Worm (Caenorhabditis elegans) whole organism, L1 larva: ENCODE results near the gene cka-1.

Source experiments
- C04F5.9 ChIP-seq: sonication (generic microtip); optimal IDR thresholded peaks from 2 replicates; lab custom pipeline; 2016; ENCODE audit warnings: missing genetic modification characterization, missing compliant biosample characterization
- C16A3.4 ChIP-seq: fragments of 150-350 bp; optimal IDR thresholded peaks from 2 replicates; lab custom pipeline; 2014; ENCODE audit warnings: missing biosample characterization, missing genetic modification characterization
- C34B4.2 ChIP-seq: sonication (generic microtip); optimal IDR thresholded peaks from 2 replicates; lab custom pipeline; 2017; ENCODE audit warnings: mild to moderate bottlenecking, missing genetic modification characterization, missing compliant biosample characterization
- F16B12.6 ChIP-seq: fragments of 150-350 bp; optimal IDR thresholded peaks from 2 replicates; lab custom pipeline; 2014; ENCODE audit warnings: missing biosample characterization, missing genetic modification characterization
- Y116A8C.19 ChIP-seq: sonication (generic microtip); optimal IDR thresholded peaks from 2 replicates; lab custom pipeline; 2016; ENCODE audit warnings: missing compliant biosample characterization, missing genetic modification characterization, borderline replicate concordance
- aha-1 ChIP-seq: fragments of 150-350 bp; optimal IDR thresholded peaks from 2 replicates; lab custom pipeline; 2014; ENCODE audit warnings: missing biosample characterization, missing genetic modification characterization
- aly-2 ChIP-seq: fragments of 150-350 bp; optimal IDR thresholded peaks from 2 replicates; lab custom pipeline; 2014; ENCODE audit warnings: missing biosample characterization, missing genetic modification characterization
- ama-1 ChIP-seq: fragments of 150-350 bp; optimal IDR thresholded peaks from 2 replicates; lab custom pipeline; 2014
- ceh-8 ChIP-seq: fragments of 200-800 bp; sonication (Bioruptor generic); optimal IDR thresholded peaks from 2 replicates; lab custom pipeline; 2018; ENCODE audit warnings: mild to moderate bottlenecking, missing genetic modification characterization, moderate library complexity, missing compliant biosample characterization
- ceh-90 ChIP-seq: sonication (generic microtip); optimal IDR thresholded peaks from 2 replicates; lab custom pipeline; 2016; ENCODE audit warnings: missing genetic modification characterization, missing compliant biosample characterization
- dpl-1 ChIP-seq, 3 experiments: fragments of 150-350 bp in 2 of 3; sonication (generic microtip) in 1 of 3; optimal IDR thresholded peaks; 2 replicates each; lab custom pipeline; 2014 to 2017; ENCODE audit warnings: missing biosample characterization in 3 of 3, missing genetic modification characterization in 3 of 3, missing genetic modification reagents in 3 of 3
- efl-3 ChIP-seq: fragments of 200-800 bp; sonication (Bioruptor generic); optimal IDR thresholded peaks from 2 replicates; lab custom pipeline; 2018; ENCODE audit warnings: mild to moderate bottlenecking, missing genetic modification characterization, missing compliant biosample characterization
- egl-13 ChIP-seq: sonication (generic microtip); optimal IDR thresholded peaks from 2 replicates; lab custom pipeline; 2016; ENCODE audit warnings: missing genotype, missing genetic modification reagents, missing genetic modification characterization, missing compliant biosample characterization
- elt-2 ChIP-seq: sonication (generic microtip); optimal IDR thresholded peaks from 2 replicates; lab custom pipeline; 2016; ENCODE audit warnings: missing genetic modification characterization, mild to moderate bottlenecking, inconsistent platforms, missing compliant biosample characterization, missing genetic modification reagents
- elt-3 ChIP-seq, 6 experiments: fragments of 150-350 bp in 1 of 6; sonication (generic microtip); optimal IDR thresholded peaks; 2 replicates each; lab custom pipeline; 2017 to 2018; ENCODE audit warnings: missing biosample characterization in 6 of 6, missing genetic modification characterization in 6 of 6, inconsistent platforms in 1 of 6
- ets-5 ChIP-seq: fragments of 200-800 bp; sonication (Bioruptor generic); IDR thresholded peaks from 2 replicates; pipeline ENCODE4 v1.3.6; 2022; ENCODE audit warnings: missing genetic modification characterization, missing compliant biosample characterization
- fkh-4 ChIP-seq: sonication (generic microtip); optimal IDR thresholded peaks from 2 replicates; lab custom pipeline; 2016; ENCODE audit warnings: missing compliant biosample characterization, missing genetic modification characterization, borderline replicate concordance
- fos-1 ChIP-seq: fragments of 150-350 bp; optimal IDR thresholded peaks from 2 replicates; lab custom pipeline; 2014; ENCODE audit warnings: missing biosample characterization, missing genetic modification characterization
- hlh-17 ChIP-seq: fragments of 200-800 bp; sonication (Bioruptor generic); optimal IDR thresholded peaks from 2 replicates; lab custom pipeline; 2018; ENCODE audit warnings: missing genetic modification characterization, mild to moderate bottlenecking, missing compliant biosample characterization, moderate library complexity, borderline replicate concordance
- hlh-4 ChIP-seq: sonication (generic microtip); optimal IDR thresholded peaks from 2 replicates; lab custom pipeline; 2016; ENCODE audit warnings: mild to moderate bottlenecking, missing genetic modification characterization, missing compliant biosample characterization
- hpl-2 ChIP-seq: fragments of 150-350 bp; optimal IDR thresholded peaks from 2 replicates; lab custom pipeline; 2014; ENCODE audit warnings: missing biosample characterization, missing genetic modification reagents, missing genetic modification characterization
- irx-1 ChIP-seq: sonication (generic microtip); optimal IDR thresholded peaks from 2 replicates; lab custom pipeline; 2016; ENCODE audit warnings: missing genetic modification characterization, missing compliant biosample characterization
- isw-1 ChIP-seq: fragments of 200-800 bp; sonication (Bioruptor generic); IDR thresholded peaks from 2 replicates; pipeline ENCODE4 v1.3.6; 2022; ENCODE audit warnings: missing genetic modification characterization, missing compliant biosample characterization
- lin-13 ChIP-seq: fragments of 150-350 bp; optimal IDR thresholded peaks from 2 replicates; lab custom pipeline; 2014; ENCODE audit warnings: missing biosample characterization, missing genetic modification reagents, missing genetic modification characterization
- lin-15B ChIP-seq: fragments of 150-350 bp; sonication (generic microtip); optimal IDR thresholded peaks from 3 replicates; lab custom pipeline; 2014; ENCODE audit warnings: missing biosample characterization, missing genetic modification characterization
- lir-3 ChIP-seq: sonication (generic microtip); optimal IDR thresholded peaks from 2 replicates; lab custom pipeline; 2016; ENCODE audit warnings: mild to moderate bottlenecking, missing genetic modification characterization, moderate library complexity, missing compliant biosample characterization; ENCODE audit not compliant: poor library complexity
- lsy-2 ChIP-seq, 2 experiments: fragments of 150-350 bp; optimal IDR thresholded peaks; 2 replicates each; lab custom pipeline; 2014; ENCODE audit warnings: missing biosample characterization in 2 of 2, missing genetic modification characterization in 2 of 2
- mab-9 ChIP-seq: fragments of 200-800 bp; sonication (Bioruptor generic); IDR thresholded peaks from 2 replicates; pipeline ENCODE4 v1.3.6; 2022; ENCODE audit warnings: missing genetic modification reagents, missing genetic modification characterization, missing compliant biosample characterization
- mdl-1 ChIP-seq, 2 experiments: fragments of 150-350 bp; optimal IDR thresholded peaks; 2 replicates each; lab custom pipeline; 2014 to 2017; ENCODE audit warnings: missing biosample characterization in 2 of 2, missing genetic modification characterization in 2 of 2, inconsistent platforms in 1 of 2
- mef-2 ChIP-seq: fragments of 150-350 bp; optimal IDR thresholded peaks from 2 replicates; lab custom pipeline; 2014; ENCODE audit warnings: missing biosample characterization, missing genetic modification characterization
- nhr-12 ChIP-seq: sonication (generic microtip); optimal IDR thresholded peaks from 2 replicates; lab custom pipeline; 2017; ENCODE audit warnings: missing biosample characterization, missing genetic modification characterization
- nhr-19 ChIP-seq: fragments of 200-800 bp; sonication (Bioruptor generic); conservative IDR thresholded peaks from 2 replicates; pipeline ENCODE4 v1.3.6; 2022; ENCODE audit warnings: missing genetic modification characterization, missing compliant biosample characterization
- nhr-20 ChIP-seq: sonication (generic microtip); optimal IDR thresholded peaks from 2 replicates; lab custom pipeline; 2016; ENCODE audit warnings: mild to moderate bottlenecking, missing genetic modification characterization, missing compliant biosample characterization
- nhr-237 ChIP-seq: fragments of 150-350 bp; optimal IDR thresholded peaks from 2 replicates; lab custom pipeline; 2014; ENCODE audit warnings: missing biosample characterization, missing genetic modification characterization
- nhr-76 ChIP-seq: sonication (generic microtip); optimal IDR thresholded peaks from 2 replicates; lab custom pipeline; 2017; ENCODE audit warnings: missing biosample characterization, missing genetic modification characterization
- nhr-77 ChIP-seq: fragments of 150-350 bp; optimal IDR thresholded peaks from 2 replicates; lab custom pipeline; 2014; ENCODE audit warnings: missing biosample characterization, missing genetic modification characterization
- nhr-85 ChIP-seq: sonication (generic microtip); peaks from one replicate; lab custom pipeline; 2016; ENCODE audit warnings: missing genetic modification characterization, inconsistent platforms, missing compliant biosample characterization
- pag-3 ChIP-seq: sonication (generic microtip); optimal IDR thresholded peaks from 2 replicates; lab custom pipeline; 2017; ENCODE audit warnings: missing genetic modification characterization, mild to moderate bottlenecking, missing compliant biosample characterization, antibody characterized with exemption, borderline replicate concordance; ENCODE audit not compliant: insufficient read depth
- pqm-1 ChIP-seq: sonication (generic microtip); optimal IDR thresholded peaks from 3 replicates; lab custom pipeline; 2017; ENCODE audit warnings: missing biosample characterization, missing genetic modification characterization
- skn-1 ChIP-seq: fragments of 150-350 bp; optimal IDR thresholded peaks from 2 replicates; lab custom pipeline; 2014; ENCODE audit warnings: missing biosample characterization, missing genetic modification characterization
- snpc-4 ChIP-seq: fragments of 150-350 bp; optimal IDR thresholded peaks from 2 replicates; lab custom pipeline; 2014; ENCODE audit warnings: missing biosample characterization, missing genetic modification characterization
- snu-23 ChIP-seq: sonication (generic microtip); optimal IDR thresholded peaks from 2 replicates; lab custom pipeline; 2016; ENCODE audit warnings: missing genetic modification characterization, missing compliant biosample characterization
- sox-4 ChIP-seq: sonication (generic microtip); optimal IDR thresholded peaks from 2 replicates; lab custom pipeline; 2016; ENCODE audit warnings: missing genetic modification characterization, missing compliant biosample characterization
- sptf-1 ChIP-seq: fragments of 150-350 bp; optimal IDR thresholded peaks from 2 replicates; lab custom pipeline; 2014; ENCODE audit warnings: missing biosample characterization, missing genetic modification characterization
- tbx-2 ChIP-seq: sonication (generic microtip); optimal IDR thresholded peaks from 2 replicates; lab custom pipeline; 2016; ENCODE audit warnings: missing genetic modification characterization, missing compliant biosample characterization
- unc-130 ChIP-seq: fragments of 150-350 bp; optimal IDR thresholded peaks from 2 replicates; lab custom pipeline; 2017; ENCODE audit warnings: missing biosample characterization, missing genetic modification characterization, inconsistent platforms
- unc-62 ChIP-seq: fragments of 150-350 bp; optimal IDR thresholded peaks from 2 replicates; lab custom pipeline; 2014; ENCODE audit warnings: missing biosample characterization, missing genetic modification reagents, missing genetic modification characterization
- unc-86 ChIP-seq: sonication (generic microtip); optimal IDR thresholded peaks from 2 replicates; lab custom pipeline; 2016; ENCODE audit warnings: missing genetic modification characterization, missing compliant biosample characterization
- unc-98 ChIP-seq: fragments of 200-800 bp; sonication (Bioruptor generic); IDR thresholded peaks from 2 replicates; pipeline ENCODE4 v1.3.6; 2022; ENCODE audit warnings: missing genetic modification characterization, missing compliant biosample characterization
- vab-15 ChIP-seq: sonication (generic microtip); optimal IDR thresholded peaks from 2 replicates; lab custom pipeline; 2017; ENCODE audit warnings: missing genotype, mild to moderate bottlenecking, missing genetic modification characterization, missing compliant biosample characterization
- xbp-1 ChIP-seq: sonication (generic microtip); optimal IDR thresholded peaks from 2 replicates; lab custom pipeline; 2016; ENCODE audit warnings: missing genetic modification characterization, missing compliant biosample characterization
- zag-1 ChIP-seq: fragments of 150-350 bp; optimal IDR thresholded peaks from 2 replicates; lab custom pipeline; 2014; ENCODE audit warnings: missing biosample characterization, missing genetic modification characterization
- ztf-11 ChIP-seq, 2 experiments: sonication (generic microtip); optimal IDR thresholded peaks; 2 replicates each; lab custom pipeline; 2016 to 2017; ENCODE audit warnings: missing genetic modification characterization in 2 of 2, missing biosample characterization in 1 of 2, missing compliant biosample characterization in 1 of 2
- ztf-4 ChIP-seq: fragments of 150-350 bp; optimal IDR thresholded peaks from 2 replicates; lab custom pipeline; 2014; ENCODE audit warnings: missing biosample characterization, missing genetic modification characterization

cka-1 gene

ce11 chrIV:9777535-9777934 is 40.1 kb upstream of the cka-1 start, which contains the start of gene sna-2 (continued):
- TF ChIP-seq elt-2 (tag; lab: Kevin White, UChicago) (no peak), C34B4.2 (tag; lab: Kevin White, UChicago) (no peak), egl-13 (tag; lab: Kevin White, UChicago) (no peak), hpl-2 (no peak), mdl-1 (tag; optimal IDR thresholded peaks at IDR 0.05; lab: Kevin White, UChicago) (no peak), aly-2 (tag; lab: Kevin White, UChicago) (no peak), nhr-237 (no peak), C04F5.9 (tag; lab: Kevin White, UChicago) (no peak), ama-1 (no peak), efl-3 (GFP tag; lab: Kevin White, UChicago) (no peak), fos-1 (tag; lab: Kevin White, UChicago) (peak; percentile 30), xbp-1 (tag; lab: Kevin White, UChicago) (peak; percentile 49), unc-62 (GFP tag; lab: Kevin White, UChicago) (no peak), fkh-4 (tag; lab: Kevin White, UChicago) (peak; percentile 4), ztf-11 (tag; optimal IDR thresholded peaks at IDR 0.05; lab: Kevin White, UChicago) (peak in 1 of 2 experiments; percentile 43), lir-3 (peak; percentile 83), mab-9 (GFP tag; lab: Robert Waterston, UW) (no peak), nhr-76 (tag; lab: Kevin White, UChicago) (no peak), ceh-90 (tag; lab: Kevin White, UChicago) (peak; percentile 80), nhr-85 (tag; lab: Kevin White, UChicago) (peak; percentile 79), nhr-19 (no peak), hlh-17 (GFP tag; lab: Kevin White, UChicago) (no peak), unc-86 (tag; lab: Kevin White, UChicago) (no peak), hlh-4 (tag; lab: Kevin White, UChicago) (no peak), mef-2 (no peak), vab-15 (no peak), zag-1 (tag; lab: Kevin White, UChicago) (no peak), ets-5 (GFP tag; lab: Robert Waterston, UW) (no peak), irx-1 (tag; lab: Kevin White, UChicago) (peak; percentile 51), unc-130 (tag; lab: Kevin White, UChicago) (no peak), pag-3 (tag; lab: Kevin White, UChicago) (no peak), skn-1 (tag; lab: Kevin White, UChicago) (peak; percentile 72), snpc-4 (tag; lab: Kevin White, UChicago) (peak; percentile 34), unc-98 (no peak), pqm-1 (tag; lab: Kevin White, UChicago) (no peak), sptf-1 (tag; lab: Kevin White, UChicago) (no peak), elt-3 (tag; optimal IDR thresholded peaks at IDR 0.05; lab: Kevin White, UChicago) (peak in 2 of 6 experiments; percentile 32 to 33), lsy-2 (tag; optimal IDR thresholded peaks at IDR 0.05; lab: Kevin White, UChicago) (peak; percentile 29 to 80), nhr-20 (tag; lab: Kevin White, UChicago) (peak; percentile 47), ztf-4 (tag; lab: Kevin White, UChicago) (no peak), F16B12.6 (tag; lab: Kevin White, UChicago) (no peak), nhr-77 (no peak), tbx-2 (tag; lab: Kevin White, UChicago) (peak; percentile 54), snu-23 (peak; percentile 37), Y116A8C.19 (tag; lab: Kevin White, UChicago) (no peak), ceh-8 (GFP tag; lab: Kevin White, UChicago) (no peak), dpl-1 (GFP tag; optimal IDR thresholded peaks at IDR 0.05; lab: Kevin White, UChicago) (peak; percentile 87 to 95 (median 91)), lin-13 (GFP tag; lab: Kevin White, UChicago) (no peak), lin-15B (tag; lab: Kevin White, UChicago) (peak; percentile 51), sox-4 (tag; lab: Kevin White, UChicago) (no peak), nhr-12 (no peak), isw-1 (GFP tag; lab: Robert Waterston, UW) (peak; percentile 33; the same call in 1 of the 2 replicates), aha-1 (tag; lab: Kevin White, UChicago) (no peak), C16A3.4 (peak; percentile 65)
